Fruit fly (Drosophila melanogaster) whole organism, prepupa: Measurements from ENCODE around the gene CG43092.
A peak's percentile ranks its signal among the peaks of the same experiment; 100 is the strongest.

Source experiments
- Blimp-1 ChIP-seq: fragments of 200-800 bp; sonication (Bioruptor generic); optimal IDR thresholded peaks from 3 replicates; lab custom pipeline; 2017; ENCODE audit warnings: missing biosample characterization, missing genetic modification characterization, mild to moderate bottlenecking, moderate library complexity, missing genetic modification reagents
- CG10669 ChIP-seq: fragments of 200-800 bp; sonication (Bioruptor generic); optimal IDR thresholded peaks from 3 replicates; lab custom pipeline; 2018; ENCODE audit warnings: missing biosample characterization, mild to moderate bottlenecking, missing genetic modification characterization, moderate library complexity
- CG11294 ChIP-seq: fragments of 200-800 bp; sonication (Bioruptor generic); IDR thresholded peaks from 2 replicates; pipeline ENCODE4 v1.3.6; 2022; ENCODE audit warnings: missing biosample characterization, missing genetic modification characterization
- CG32006 ChIP-seq: fragments of 200-800 bp; sonication (Bioruptor generic); optimal IDR thresholded peaks from 3 replicates; lab custom pipeline; 2017; ENCODE audit warnings: missing biosample characterization, mild to moderate bottlenecking, missing genetic modification characterization
- CG3919 ChIP-seq: fragments of 200-800 bp; sonication (Bioruptor generic); optimal IDR thresholded peaks from 3 replicates; lab custom pipeline; 2016; ENCODE audit warnings: missing biosample characterization, missing genetic modification characterization
- CG6163 ChIP-seq: fragments of 200-800 bp; sonication (Bioruptor generic); IDR thresholded peaks from 3 replicates; pipeline ENCODE4 v1.3.6; 2022; ENCODE audit warnings: missing biosample characterization, missing genetic modification characterization
- CG6276 ChIP-seq: fragments of 200-800 bp; sonication (Bioruptor generic); optimal IDR thresholded peaks from 2 replicates; lab custom pipeline; 2017; ENCODE audit warnings: missing biosample characterization, mild to moderate bottlenecking, missing genetic modification characterization
- CG6792 ChIP-seq: fragments of 200-800 bp; sonication (Bioruptor generic); optimal IDR thresholded peaks from 3 replicates; lab custom pipeline; 2016; ENCODE audit warnings: missing biosample characterization, missing genetic modification characterization
- CG6808 ChIP-seq: fragments of 200-800 bp; sonication (Bioruptor generic); optimal IDR thresholded peaks from 3 replicates; lab custom pipeline; 2017; ENCODE audit warnings: missing biosample characterization, missing genetic modification characterization, mild to moderate bottlenecking, moderate library complexity, missing genetic modification reagents
- CG8632 ChIP-seq: fragments of 200-800 bp; sonication (Bioruptor generic); optimal IDR thresholded peaks from 3 replicates; lab custom pipeline; 2016; ENCODE audit warnings: missing biosample characterization, missing genetic modification characterization
- CG9139 ChIP-seq: fragments of 200-800 bp; sonication (Bioruptor generic); optimal IDR thresholded peaks from 3 replicates; lab custom pipeline; 2017; ENCODE audit warnings: missing biosample characterization, mild to moderate bottlenecking, missing genetic modification characterization
- Eip93F ChIP-seq: fragments of 200-800 bp; sonication (Bioruptor generic); optimal IDR thresholded peaks from 2 replicates; lab custom pipeline; 2016; ENCODE audit warnings: missing biosample characterization, mild to moderate bottlenecking, missing genetic modification characterization
- Ets21C ChIP-seq: fragments of 200-800 bp; sonication (Bioruptor generic); optimal IDR thresholded peaks from 3 replicates; lab custom pipeline; 2016; ENCODE audit warnings: missing biosample characterization, missing genetic modification characterization
- Hr4 ChIP-seq: fragments of 200-800 bp; sonication (Bioruptor generic); optimal IDR thresholded peaks from 3 replicates; lab custom pipeline; 2016; ENCODE audit warnings: missing biosample characterization, missing genetic modification characterization
- OdsH ChIP-seq: fragments of 200-800 bp; sonication (Bioruptor generic); optimal IDR thresholded peaks from 3 replicates; lab custom pipeline; 2016; ENCODE audit warnings: missing biosample characterization, missing genetic modification characterization
- Sox102F ChIP-seq: fragments of 200-800 bp; sonication (Bioruptor generic); optimal IDR thresholded peaks from 2 replicates; lab custom pipeline; 2016; ENCODE audit warnings: missing biosample characterization, mild to moderate bottlenecking, missing genetic modification characterization
- Sox15 ChIP-seq: fragments of 200-800 bp; sonication (Bioruptor generic); optimal IDR thresholded peaks from 3 replicates; lab custom pipeline; 2016; ENCODE audit warnings: missing biosample characterization, missing genetic modification characterization
- achi ChIP-seq: fragments of 200-800 bp; sonication (Bioruptor generic); optimal IDR thresholded peaks from 3 replicates; lab custom pipeline; 2016; ENCODE audit warnings: missing biosample characterization, missing genetic modification characterization
- acj6 ChIP-seq: fragments of 200-800 bp; sonication (Bioruptor generic); optimal IDR thresholded peaks from 3 replicates; lab custom pipeline; 2016; ENCODE audit warnings: missing biosample characterization, missing genetic modification characterization
- cyc ChIP-seq: fragments of 200-800 bp; sonication (Bioruptor generic); optimal IDR thresholded peaks from 3 replicates; lab custom pipeline; 2016; ENCODE audit warnings: missing biosample characterization, missing genetic modification characterization
- dac ChIP-seq: fragments of 200-800 bp; sonication (Bioruptor generic); optimal IDR thresholded peaks from 2 replicates; lab custom pipeline; 2017; ENCODE audit warnings: missing biosample characterization, mild to moderate bottlenecking, missing genetic modification characterization
- dsx ChIP-seq: fragments of 200-800 bp; optimal IDR thresholded peaks from 3 replicates; lab custom pipeline; 2019; ENCODE audit warnings: missing biosample characterization, mild to moderate bottlenecking, missing genetic modification characterization, moderate library complexity; ENCODE audit not compliant: poor library complexity, severe bottlenecking
- eg ChIP-seq: fragments of 200-800 bp; sonication (Bioruptor generic); IDR thresholded peaks from 3 replicates; pipeline ENCODE4 v1.3.6; 2022; ENCODE audit warnings: missing biosample characterization, missing genetic modification characterization
- fd59A ChIP-seq: fragments of 200-800 bp; sonication (Bioruptor generic); optimal IDR thresholded peaks from 2 replicates; lab custom pipeline; 2017; ENCODE audit warnings: missing biosample characterization, mild to moderate bottlenecking, missing genetic modification characterization, missing genetic modification reagents
- salr ChIP-seq, 2 experiments: fragments of 200-800 bp; sonication (Bioruptor generic); optimal IDR thresholded peaks; 3 replicates each; lab custom pipeline; 2016 to 2018; ENCODE audit warnings: missing biosample characterization in 2 of 2, missing genetic modification characterization in 2 of 2, mild to moderate bottlenecking in 1 of 2
- spab ChIP-seq: fragments of 200-800 bp; sonication (Bioruptor generic); optimal IDR thresholded peaks from 2 replicates; lab custom pipeline; 2017; ENCODE audit warnings: missing biosample characterization, mild to moderate bottlenecking, missing genetic modification characterization, missing genetic modification reagents
- ss ChIP-seq, 2 experiments: fragments of 200-800 bp; sonication (Bioruptor generic); optimal IDR thresholded peaks; 2 replicates in 1 of 2; 3 replicates in 1 of 2; lab custom pipeline; 2017 to 2018; ENCODE audit warnings: mild to moderate bottlenecking in 2 of 2, missing biosample characterization in 2 of 2, missing genetic modification characterization in 2 of 2, moderate library complexity in 1 of 2
- topi ChIP-seq: fragments of 200-800 bp; sonication (Bioruptor generic); optimal IDR thresholded peaks from 3 replicates; lab custom pipeline; 2016; ENCODE audit warnings: missing biosample characterization, missing genetic modification characterization
- vri ChIP-seq: fragments of 200-800 bp; sonication (Bioruptor generic); optimal IDR thresholded peaks from 3 replicates; lab custom pipeline; 2016; ENCODE audit warnings: missing biosample characterization, mild to moderate bottlenecking, missing genetic modification characterization

The CG43092 gene

dm6 chr3R:22720808-22721306 lies 48.6 kb downstream of the CG43092 start, which contains the start of gene wge (continued):
- TF ChIP-seq fd59A (GFP tag; lab: Kevin White, UChicago): peak; percentile 64
- TF ChIP-seq dac (GFP tag; lab: Kevin White, UChicago): peak; percentile 27
- peak; percentile 52 for TF ChIP-seq CG3919 (GFP tag; lab: Kevin White, UChicago)
- TF ChIP-seq ss (GFP tag; optimal IDR thresholded peaks at IDR 0.05; lab: Kevin White, UChicago): peak; percentile 92 to 96
- TF ChIP-seq CG6276 (GFP tag; lab: Kevin White, UChicago): peak; percentile 85
- TF ChIP-seq Blimp-1 (GFP tag; lab: Kevin White, UChicago): peak; percentile 11
- peak; percentile 47 for TF ChIP-seq Eip93F
- TF ChIP-seq CG32006: peak; percentile 77
- TF ChIP-seq CG10669 (GFP tag; lab: Kevin White, UChicago): peak; percentile 74
- TF ChIP-seq Sox102F (GFP tag; lab: Kevin White, UChicago): no peak
- no peak for TF ChIP-seq Hr4 (GFP tag; lab: Kevin White, UChicago)
- peak; percentile 44 to 85 for TF ChIP-seq salr (GFP tag; optimal IDR thresholded peaks at IDR 0.05; lab: Kevin White, UChicago)
- TF ChIP-seq Sox15 (GFP tag; lab: Kevin White, UChicago): no peak
- TF ChIP-seq CG11294 (GFP tag; lab: Robert Waterston, UW): no peak
- TF ChIP-seq vri: peak; percentile 37
- TF ChIP-seq acj6 (GFP tag; lab: Kevin White, UChicago): peak; percentile 22
- TF ChIP-seq CG9139 (GFP tag; lab: Kevin White, UChicago): peak; percentile 90
- TF ChIP-seq CG8632: peak; percentile 52
- TF ChIP-seq achi (GFP tag; lab: Kevin White, UChicago): peak; percentile 47
- TF ChIP-seq dsx: peak; percentile 71
- TF ChIP-seq spab (GFP tag; lab: Kevin White, UChicago): peak; percentile 87

dm6 chr3R:22719607-22719949 lies 49.9 kb downstream of the CG43092 start:
- TF ChIP-seq OdsH: no peak
- TF ChIP-seq CG6808 (GFP tag; lab: Kevin White, UChicago): no peak
- no peak for TF ChIP-seq topi (GFP tag; lab: Kevin White, UChicago)
- no peak for TF ChIP-seq CG6792 (GFP tag; lab: Kevin White, UChicago)
- TF ChIP-seq CG3919 (GFP tag; lab: Kevin White, UChicago): no peak
- no peak for TF ChIP-seq CG6163 (GFP tag; lab: Robert Waterston, UW)

- TF ChIP-seq ss (GFP tag; optimal IDR thresholded peaks at IDR 0.05; lab: Kevin White, UChicago): no peak
- TF ChIP-seq Ets21C (GFP tag; lab: Kevin White, UChicago): no peak
- no peak for TF ChIP-seq cyc (GFP tag; lab: Kevin White, UChicago)
- no peak for TF ChIP-seq CG3919 (GFP tag; lab: Kevin White, UChicago)
- no peak for TF ChIP-seq Eip93F
- TF ChIP-seq spab (GFP tag; lab: Kevin White, UChicago): no peak
- TF ChIP-seq eg (GFP tag; lab: Robert Waterston, UW): no peak
These were observed 50.4 kb downstream of the CG43092 start for dm6 chr3R:22718937-22719606.
